Fruit fly (Drosophila melanogaster) whole organism, embryonic: ENCODE data around the gene CAH7.

Source experiments
- Blimp-1 ChIP-seq: fragments of 200-800 bp; sonication (Bioruptor generic); optimal IDR thresholded peaks from 3 replicates; lab custom pipeline; 2018; ENCODE audit warnings: missing biosample characterization, missing genetic modification characterization, mild to moderate bottlenecking, moderate library complexity, missing genetic modification reagents
- CG10431 ChIP-seq: fragments of 200-800 bp; sonication (Bioruptor generic); optimal IDR thresholded peaks from 3 replicates; lab custom pipeline; 2018; ENCODE audit warnings: missing biosample characterization, mild to moderate bottlenecking, missing genetic modification characterization
- CG12769 ChIP-seq: fragments of 200-800 bp; sonication (Bioruptor generic); optimal IDR thresholded peaks from 2 replicates; lab custom pipeline; 2019; ENCODE audit warnings: missing biosample characterization, mild to moderate bottlenecking, missing genetic modification characterization, moderate library complexity
- CG15269 ChIP-seq: fragments of 200-800 bp; sonication (Bioruptor generic); optimal IDR thresholded peaks from 2 replicates; lab custom pipeline; 2018; ENCODE audit warnings: missing biosample characterization, mild to moderate bottlenecking, missing genetic modification characterization, moderate library complexity
- CG15514 ChIP-seq: fragments of 200-800 bp; sonication (Bioruptor generic); optimal IDR thresholded peaks from 3 replicates; lab custom pipeline; 2017; ENCODE audit warnings: missing biosample characterization, missing genetic modification characterization, mild to moderate bottlenecking, moderate library complexity, missing genetic modification reagents
- CG1603 ChIP-seq: fragments of 200-800 bp; sonication (Bioruptor generic); optimal IDR thresholded peaks from 2 replicates; lab custom pipeline; 2019; ENCODE audit warnings: missing biosample characterization, mild to moderate bottlenecking, missing genetic modification characterization, moderate library complexity
- CG16813 ChIP-seq: fragments of 200-800 bp; sonication (Bioruptor generic); IDR thresholded peaks from 3 replicates; pipeline ENCODE4 v1.3.6; 2022; ENCODE audit warnings: missing biosample characterization, missing genetic modification characterization; ENCODE audit not compliant: partially characterized antibody
- CG17612 ChIP-seq: fragments of 200-800 bp; sonication (Bioruptor generic); IDR thresholded peaks from 2 replicates; pipeline ENCODE4 v1.3.6; 2022; ENCODE audit warnings: missing biosample characterization, missing genetic modification characterization
- CG17829 ChIP-seq: fragments of 200-800 bp; optimal IDR thresholded peaks from 2 replicates; lab custom pipeline; 2019; ENCODE audit warnings: missing biosample characterization, mild to moderate bottlenecking, missing genetic modification characterization, moderate library complexity
- CG1832 ChIP-seq: fragments of 200-800 bp; sonication (Bioruptor generic); optimal IDR thresholded peaks from 2 replicates; lab custom pipeline; 2017; ENCODE audit warnings: missing biosample characterization, mild to moderate bottlenecking, missing genetic modification characterization, inconsistent platforms
- CG3163 ChIP-seq: fragments of 200-800 bp; sonication (Bioruptor generic); optimal IDR thresholded peaks from 3 replicates; lab custom pipeline; 2016; ENCODE audit warnings: missing biosample characterization, missing genetic modification characterization
- CG33557 ChIP-seq: fragments of 200-800 bp; sonication (Bioruptor generic); optimal IDR thresholded peaks from 2 replicates; lab custom pipeline; 2019; ENCODE audit warnings: missing biosample characterization, mild to moderate bottlenecking, missing genetic modification characterization, moderate library complexity
- CG34422 ChIP-seq: fragments of 200-800 bp; sonication (Bioruptor generic); IDR thresholded peaks from 3 replicates; pipeline ENCODE4 v1.3.6; 2022; ENCODE audit warnings: missing biosample characterization, missing genetic modification characterization
- CG4360 ChIP-seq: fragments of 200-800 bp; sonication (Bioruptor generic); IDR thresholded peaks from 2 replicates; pipeline ENCODE4 v1.3.6; 2022; ENCODE audit warnings: missing biosample characterization, missing genetic modification characterization
- CG6254 ChIP-seq: fragments of 200-800 bp; sonication (Bioruptor generic); optimal IDR thresholded peaks from 3 replicates; lab custom pipeline; 2017; ENCODE audit warnings: mild to moderate bottlenecking, missing biosample characterization, missing genetic modification reagents, missing genetic modification characterization
- CTCF ChIP-seq: fragments of 200-800 bp; sonication (Bioruptor generic); optimal IDR thresholded peaks from 2 replicates; lab custom pipeline; 2017; ENCODE audit warnings: missing biosample characterization, mild to moderate bottlenecking, missing genetic modification characterization, moderate library complexity
- CkIIα-i1 ChIP-seq: fragments of 200-800 bp; sonication (Bioruptor generic); IDR thresholded peaks from 2 replicates; pipeline ENCODE4 v1.3.6; 2022; ENCODE audit warnings: missing biosample characterization, missing genetic modification characterization
- HLH4C ChIP-seq: fragments of 200-800 bp; sonication (Bioruptor generic); IDR thresholded peaks from 3 replicates; pipeline ENCODE4 v1.3.6; 2022; ENCODE audit warnings: missing biosample characterization, missing genetic modification characterization; ENCODE audit not compliant: partially characterized antibody
- HLHmδ ChIP-seq: fragments of 200-800 bp; sonication (Bioruptor generic); optimal IDR thresholded peaks from 2 replicates; lab custom pipeline; 2018; ENCODE audit warnings: missing biosample characterization, mild to moderate bottlenecking, missing genetic modification characterization, moderate library complexity
- Med ChIP-seq: fragments of 200-800 bp; sonication (Bioruptor generic); peaks from one replicate; lab custom pipeline; 2016; ENCODE audit warnings: missing biosample characterization, missing genetic modification characterization, mild to moderate bottlenecking, inconsistent platforms, moderate library complexity
- Neu2 ChIP-seq: fragments of 200-800 bp; sonication (Bioruptor generic); optimal IDR thresholded peaks from 3 replicates; lab custom pipeline; 2016; ENCODE audit warnings: missing biosample characterization, missing genetic modification characterization, borderline replicate concordance
- Opbp ChIP-seq: fragments of 200-800 bp; sonication (Bioruptor generic); IDR thresholded peaks from 3 replicates; pipeline ENCODE4 v1.3.6; 2022; ENCODE audit warnings: missing biosample characterization, missing genetic modification characterization; ENCODE audit not compliant: partially characterized antibody
- Optix ChIP-seq: fragments of 200-800 bp; sonication (Bioruptor generic); IDR thresholded peaks from 3 replicates; pipeline ENCODE4 v1.3.6; 2022; ENCODE audit warnings: missing biosample characterization, missing genetic modification characterization
- Scr ChIP-seq: fragments of 200-800 bp; sonication (Bioruptor generic); IDR thresholded peaks from 2 replicates; pipeline ENCODE4 v1.3.6; 2022; ENCODE audit warnings: missing biosample characterization, missing genetic modification characterization; ENCODE audit not compliant: partially characterized antibody
- Trl ChIP-seq, 3 experiments: fragments of >200 bp in 2 of 3; fragments of 200-800 bp in 1 of 3; sonication (Bioruptor generic) in 1 of 3; optimal IDR thresholded peaks; 2 replicates in 1 of 3; 3 replicates in 2 of 3; lab custom pipeline; 2016 to 2017; ENCODE audit warnings: missing biosample characterization in 1 of 3, missing genetic modification characterization in 1 of 3
- ap ChIP-seq: fragments of 200-800 bp; sonication (Bioruptor generic); IDR thresholded peaks from 2 replicates; pipeline ENCODE4 v1.3.6; 2022; ENCODE audit warnings: missing biosample characterization, missing genetic modification characterization
- bigmax ChIP-seq: fragments of 200-800 bp; sonication (Bioruptor generic); optimal IDR thresholded peaks from 2 replicates; lab custom pipeline; 2018; ENCODE audit warnings: missing biosample characterization, mild to moderate bottlenecking, missing genetic modification characterization
- bsh ChIP-seq, 2 experiments: fragments of 200-800 bp; sonication (Bioruptor generic); optimal IDR thresholded peaks; 2 replicates each; lab custom pipeline; 2017 to 2018; ENCODE audit warnings: mild to moderate bottlenecking in 2 of 2, missing biosample characterization in 2 of 2, missing genetic modification characterization in 2 of 2, moderate library complexity in 1 of 2
- cg ChIP-seq: fragments of 200-800 bp; sonication (Bioruptor generic); optimal IDR thresholded peaks from 3 replicates; lab custom pipeline; 2019; ENCODE audit warnings: missing biosample characterization, mild to moderate bottlenecking, missing genetic modification characterization, moderate library complexity
- chinmo ChIP-seq: fragments of 200-800 bp; sonication (Bioruptor generic); IDR thresholded peaks from 4 replicates; pipeline ENCODE4 v1.3.6; 2022; ENCODE audit warnings: missing biosample characterization, missing genetic modification characterization; ENCODE audit not compliant: partially characterized antibody
- ci ChIP-seq: fragments of 200-800 bp; sonication (Bioruptor generic); IDR thresholded peaks from 3 replicates; pipeline ENCODE4 v1.3.6; 2022; ENCODE audit warnings: missing biosample characterization, missing genetic modification characterization
- dan ChIP-seq: fragments of 200-800 bp; sonication (Bioruptor generic); IDR thresholded peaks from 2 replicates; pipeline ENCODE4 v1.3.6; 2022; ENCODE audit warnings: missing biosample characterization, missing genetic modification characterization
- gce ChIP-seq: fragments of 200-800 bp; sonication (Bioruptor generic); IDR thresholded peaks from 3 replicates; pipeline ENCODE4 v1.3.6; 2022; ENCODE audit warnings: missing biosample characterization, missing genetic modification characterization
- gsb-n ChIP-seq: fragments of 200-800 bp; sonication (Bioruptor generic); optimal IDR thresholded peaks from 3 replicates; lab custom pipeline; 2018; ENCODE audit warnings: missing biosample characterization, mild to moderate bottlenecking, missing genetic modification characterization
- hbn ChIP-seq: fragments of 200-800 bp; sonication (Bioruptor generic); IDR thresholded peaks from 2 replicates; pipeline ENCODE4 v1.3.6; 2022; ENCODE audit warnings: missing biosample characterization, missing genetic modification characterization; ENCODE audit not compliant: partially characterized antibody
- hkb ChIP-seq, 2 experiments: fragments of 200-800 bp in 1 of 2; fragments of >200 bp in 1 of 2; sonication (Bioruptor generic) in 1 of 2; IDR thresholded peaks in 1 of 2; optimal IDR thresholded peaks in 1 of 2; 2 replicates each; pipeline versions ENCODE4 v1.3.6 to Lab custom; 2017 to 2022; ENCODE audit warnings: missing biosample characterization in 1 of 2, missing genetic modification characterization in 1 of 2
- kni ChIP-seq: fragments of 200-800 bp; sonication (Bioruptor generic); optimal IDR thresholded peaks from 3 replicates; lab custom pipeline; 2017; ENCODE audit warnings: mild to moderate bottlenecking, missing biosample characterization, missing genetic modification reagents, missing genetic modification characterization
- nau ChIP-seq: fragments of 200-800 bp; sonication (Bioruptor generic); optimal IDR thresholded peaks from 3 replicates; lab custom pipeline; 2017; ENCODE audit warnings: missing biosample characterization, mild to moderate bottlenecking, missing genetic modification characterization, missing genetic modification reagents
- otp ChIP-seq: fragments of 200-800 bp; sonication (Bioruptor generic); IDR thresholded peaks from 3 replicates; pipeline ENCODE4, ENCODE4 v1.3.6; 2022; ENCODE audit warnings: missing biosample characterization, missing genetic modification characterization
- pros ChIP-seq: fragments of 200-800 bp; sonication (Bioruptor generic); optimal IDR thresholded peaks from 3 replicates; lab custom pipeline; 2019; ENCODE audit warnings: missing biosample characterization, mild to moderate bottlenecking, missing genetic modification characterization, moderate library complexity
- sd ChIP-seq: fragments of 200-800 bp; sonication (Bioruptor generic); optimal IDR thresholded peaks from 3 replicates; lab custom pipeline; 2018; ENCODE audit warnings: missing biosample characterization, mild to moderate bottlenecking, missing genetic modification characterization, moderate library complexity
- sens ChIP-seq: fragments of 200-800 bp; sonication (Bioruptor generic); peaks from one replicate; lab custom pipeline; 2016; ENCODE audit warnings: missing biosample characterization, missing genetic modification characterization
- slou ChIP-seq: fragments of 200-800 bp; sonication (Bioruptor generic); optimal IDR thresholded peaks from 3 replicates; lab custom pipeline; 2016; ENCODE audit warnings: missing biosample characterization, missing genetic modification characterization
- sqz ChIP-seq: fragments of 200-800 bp; sonication (Bioruptor generic); optimal IDR thresholded peaks from 3 replicates; lab custom pipeline; 2018; ENCODE audit warnings: missing biosample characterization, mild to moderate bottlenecking, missing genetic modification characterization
- sr ChIP-seq: fragments of 200-800 bp; sonication (Bioruptor generic); IDR thresholded peaks from 3 replicates; pipeline ENCODE4 v1.3.6; 2022; ENCODE audit warnings: missing biosample characterization, missing genetic modification characterization
- tap ChIP-seq: fragments of 200-800 bp; optimal IDR thresholded peaks from 3 replicates; lab custom pipeline; 2019; ENCODE audit warnings: missing biosample characterization, mild to moderate bottlenecking, missing genetic modification characterization, moderate library complexity
- vvl ChIP-seq: fragments of 200-800 bp; sonication (Bioruptor generic); IDR thresholded peaks from 2 replicates; pipeline ENCODE4 v1.3.6; 2022; ENCODE audit warnings: missing biosample characterization, missing genetic modification characterization

Gene CAH7

dm6 chr3R:10124764-10125163 lies 12.7 kb downstream of the CAH7 start:
- TF ChIP-seq Blimp-1 (GFP tag; lab: Kevin White, UChicago) (peak; percentile 99), CG10431 (GFP tag; lab: Kevin White, UChicago) (peak; percentile 53), CG1832 (GFP tag; lab: Kevin White, UChicago) (no peak), sqz (GFP tag; lab: Kevin White, UChicago) (peak; percentile 49), CG3163 (GFP tag; lab: Kevin White, UChicago) (no peak), HLH4C (0 out of 3 replicates have a peak, but pooled peaks have one; percentile 16), CG17829 (tag; lab: Kevin White, UChicago) (no peak), CG6254 (GFP tag; lab: Kevin White, UChicago) (peak; percentile 26), CTCF (GFP tag; lab: Kevin White, UChicago) (peak; percentile 88), gce (GFP tag; lab: Robert Waterston, UW) (no peak), Med (peak; percentile 14), pros (GFP tag; lab: Kevin White, UChicago) (no peak), ci (GFP tag; lab: Robert Waterston, UW) (peak; percentile 30; the same call in 1 of the 3 replicates), chinmo (GFP tag; lab: Robert Waterston, UW) (0 out of 4 replicates have a peak, but pooled peaks have one; percentile 20), vvl (GFP tag; lab: Robert Waterston, UW) (0 out of 2 replicates have a peak, but pooled peaks have one; percentile 13), HLHmδ (GFP tag; lab: Kevin White, UChicago) (peak; percentile 19), sens (GFP tag; lab: Kevin White, UChicago) (peak; percentile 39), CG33557 (GFP tag; lab: Kevin White, UChicago) (peak; percentile 48), cg (GFP tag; lab: Kevin White, UChicago) (no peak), sd (tag; lab: Kevin White, UChicago) (peak; percentile 84), bsh (GFP tag; optimal IDR thresholded peaks at IDR 0.05; lab: Kevin White, UChicago) (peak in 1 of 2 experiments; percentile 18)

DNA sequence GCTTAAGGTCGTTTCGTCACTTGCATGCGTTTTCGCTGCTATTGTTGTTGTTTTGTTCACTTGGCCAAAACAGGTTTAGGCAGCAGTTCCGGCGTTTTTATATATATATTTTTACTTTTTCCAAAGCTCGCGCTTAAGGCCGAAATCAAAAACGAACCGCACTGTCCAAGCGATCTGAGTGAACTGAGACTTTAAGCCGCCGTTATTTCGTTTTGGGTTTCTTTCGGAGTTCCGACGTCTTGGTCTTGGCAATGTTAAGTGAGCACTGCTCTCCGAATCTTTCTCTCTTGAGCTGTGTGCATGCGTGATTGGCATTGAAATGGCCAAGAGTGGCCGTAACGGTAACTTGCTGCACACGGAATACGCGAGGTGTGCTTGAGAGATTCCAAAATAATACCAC lies 13.4 kb downstream of the CAH7 start, which contains the start of gene knk:
knk (minus strand) TSS at position 188 of the 400 bp plus-strand sequence.
- TF ChIP-seq Optix (GFP tag; lab: Robert Waterston, UW) (no peak), ap (GFP tag; lab: Robert Waterston, UW) (no peak), Trl (optimal IDR thresholded peaks at IDR 0.05; lab: Kevin White, UChicago) (peak; percentile 24 to 46), Trl (GFP tag; optimal IDR thresholded peaks at IDR 0.05; lab: Kevin White, UChicago) (no peak), CG4360 (GFP tag; lab: Robert Waterston, UW) (peak; percentile 54), CG16813 (no peak), nau (GFP tag; lab: Kevin White, UChicago) (no peak), slou (GFP tag; lab: Kevin White, UChicago) (no peak), kni (GFP tag; lab: Kevin White, UChicago) (peak; percentile 37), tap (tag; lab: Kevin White, UChicago) (peak; percentile 15), Neu2 (no peak), dan (no peak), Scr (GFP tag; lab: Robert Waterston, UW) (0 out of 2 replicates have a peak, but pooled peaks have one; percentile 17), CkIIα-i1 (no peak), CG1603 (tag; lab: Kevin White, UChicago) (no peak), CG34422 (GFP tag; lab: Robert Waterston, UW) (peak; percentile 34; the same call in 1 of the 3 replicates), CG12769 (tag; lab: Kevin White, UChicago) (peak; percentile 6), CG15514 (GFP tag; lab: Kevin White, UChicago) (no peak), pros (GFP tag; lab: Kevin White, UChicago) (peak; percentile 99), hbn (no peak), sr (GFP tag; lab: Robert Waterston, UW) (0 out of 3 replicates have a peak, but pooled peaks have one; percentile 22), otp (GFP tag; lab: Robert Waterston, UW) (no peak), bigmax (GFP tag; lab: Kevin White, UChicago) (no peak), Med (peak; percentile 45), CG17612 (GFP tag; lab: Robert Waterston, UW) (no peak), CG15269 (tag; lab: Kevin White, UChicago) (peak; percentile 87), gsb-n (tag; lab: Kevin White, UChicago) (no peak), hkb (optimal IDR thresholded peaks at IDR 0.05; lab: Kevin White, UChicago) (peak; percentile 49), hkb (GFP tag; IDR thresholded peaks at IDR 0.05; lab: Robert Waterston, UW) (peak; percentile 38; the same call in 1 of the 2 replicates), Opbp (GFP tag; lab: Robert Waterston, UW) (peak; percentile 33; the same call in 1 of the 3 replicates)
